Fruit fly (Drosophila melanogaster): ENCODE data around the gene fln.

DNA sequence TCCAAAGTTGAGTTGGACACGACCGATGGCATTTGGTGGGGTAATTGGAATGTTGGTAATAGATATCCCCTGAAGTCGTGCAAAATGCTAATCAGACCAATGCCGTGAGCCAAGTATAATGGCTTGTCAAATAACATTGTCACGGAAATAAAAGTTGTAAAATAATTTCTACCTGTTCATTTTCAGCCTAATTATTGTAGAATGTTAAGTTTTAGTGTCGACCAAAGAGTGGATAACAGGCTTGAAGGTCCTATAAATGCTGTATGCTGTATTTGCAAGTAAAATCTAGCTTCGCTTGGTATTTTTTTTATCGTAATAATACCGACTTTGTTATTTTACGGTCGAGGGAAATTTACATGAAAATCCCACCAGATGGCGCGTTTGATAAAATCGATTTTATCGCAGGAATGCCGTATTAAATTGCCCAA lies 13.4 kb upstream of the fln start:
- no peak for TF ChIP-seq h (optimal IDR thresholded peaks at IDR 0.05)
- TF ChIP-seq Myc (optimal IDR thresholded peaks at IDR 0.05) = no peak
- TF ChIP-seq psq (optimal IDR thresholded peaks at IDR 0.05) = no peak
- no peak for TF ChIP-seq insv (optimal IDR thresholded peaks at IDR 0.05)
- TF ChIP-seq ttk (optimal IDR thresholded peaks at IDR 0.05) = no peak
- no peak for TF ChIP-seq Sin3A (optimal IDR thresholded peaks at IDR 0.05)

Measured in Kc167 (cell line).